Worm (Caenorhabditis elegans): ENCODE data around the gene flp-5.

flp-5 gene

ce11 chrX:8563663-8564450 is 35.8 kb downstream of the flp-5 start (continued):
- TF ChIP-seq nhr-43 (tag; optimal IDR thresholded peaks at IDR 0.05; ENCODE audit: poor library complexity, severe bottlenecking) (peak; percentile 4), nhr-76 (tag; optimal IDR thresholded peaks at IDR 0.05) (no peak)

DNA sequence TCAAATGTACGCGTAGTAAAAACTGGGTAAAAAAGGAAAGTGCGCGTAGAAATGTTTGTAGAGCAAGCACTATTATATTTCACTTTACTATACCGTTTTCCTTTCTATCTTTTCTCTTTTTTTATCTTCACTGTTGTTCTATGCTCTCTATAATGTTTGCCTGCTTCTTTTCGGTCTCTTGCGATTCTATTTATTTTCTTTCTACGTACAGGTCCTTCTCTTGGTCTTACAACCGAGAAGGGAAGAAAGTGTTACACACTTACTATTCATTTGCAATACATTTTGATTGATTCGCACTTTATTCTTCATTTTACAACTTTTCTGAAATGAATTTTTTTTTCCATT is 36.4 kb downstream of the flp-5 start:
- no peak for TF ChIP-seq ZK546.5 (tag; optimal IDR thresholded peaks at IDR 0.05)
- peak; percentile 89 for TF ChIP-seq pha-4 (tag; optimal IDR thresholded peaks at IDR 0.05)
- no peak for TF ChIP-seq fkh-10 (GFP tag; optimal IDR thresholded peaks at IDR 0.05)
- TF ChIP-seq lsy-12 (tag; optimal IDR thresholded peaks at IDR 0.05): no peak
- TF ChIP-seq elt-2 (tag; optimal IDR thresholded peaks at IDR 0.05): peak; percentile 23
- TF ChIP-seq hmg-11 (tag; optimal IDR thresholded peaks at IDR 0.05): no peak

DNA sequence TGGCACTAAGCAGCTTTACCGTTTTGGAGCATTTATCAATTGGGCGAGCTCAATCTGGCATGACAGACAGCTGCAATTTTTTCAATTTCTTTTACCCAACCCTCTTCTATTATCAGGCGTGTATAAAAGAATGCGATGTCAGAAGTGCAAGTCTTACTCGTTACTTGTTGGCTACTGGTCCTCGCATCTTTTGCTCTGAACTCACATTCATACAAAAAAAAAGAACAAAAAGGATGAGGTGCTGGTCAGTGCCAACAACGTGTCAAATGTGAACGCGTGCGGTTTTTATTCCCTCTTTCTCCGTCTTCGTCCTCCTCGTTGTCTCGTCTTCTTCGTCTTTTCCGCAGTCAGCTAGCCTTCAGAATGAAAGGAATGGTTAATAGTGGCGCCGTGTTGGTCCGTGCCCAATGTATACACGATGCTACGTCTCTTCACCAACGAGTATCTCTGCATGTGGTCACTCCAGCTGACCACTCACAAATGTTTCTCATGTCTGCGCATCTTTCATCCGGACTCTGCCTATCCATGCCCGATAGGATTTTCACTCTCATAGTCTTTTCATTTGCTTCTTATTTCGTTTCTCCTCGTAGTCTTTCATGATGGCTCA is 37.9 kb downstream of the flp-5 start:
- TF ChIP-seq nfya-1 (tag; optimal IDR thresholded peaks at IDR 0.05; ENCODE audit: insufficient read depth) (peak; percentile 84), ztf-4 (tag; optimal IDR thresholded peaks at IDR 0.05) (no peak), nhr-28 (tag; optimal IDR thresholded peaks at IDR 0.05) (no peak), nhr-23 (tag; optimal IDR thresholded peaks at IDR 0.05) (peak; percentile 2), sea-2 (GFP tag; optimal IDR thresholded peaks at IDR 0.05) (peak; percentile 4), hmg-11 (tag; optimal IDR thresholded peaks at IDR 0.05) (peak; percentile 44), lin-39 (tag; optimal IDR thresholded peaks at IDR 0.05) (peak; percentile 67), nhr-12 (tag; optimal IDR thresholded peaks at IDR 0.05) (no peak)

DNA sequence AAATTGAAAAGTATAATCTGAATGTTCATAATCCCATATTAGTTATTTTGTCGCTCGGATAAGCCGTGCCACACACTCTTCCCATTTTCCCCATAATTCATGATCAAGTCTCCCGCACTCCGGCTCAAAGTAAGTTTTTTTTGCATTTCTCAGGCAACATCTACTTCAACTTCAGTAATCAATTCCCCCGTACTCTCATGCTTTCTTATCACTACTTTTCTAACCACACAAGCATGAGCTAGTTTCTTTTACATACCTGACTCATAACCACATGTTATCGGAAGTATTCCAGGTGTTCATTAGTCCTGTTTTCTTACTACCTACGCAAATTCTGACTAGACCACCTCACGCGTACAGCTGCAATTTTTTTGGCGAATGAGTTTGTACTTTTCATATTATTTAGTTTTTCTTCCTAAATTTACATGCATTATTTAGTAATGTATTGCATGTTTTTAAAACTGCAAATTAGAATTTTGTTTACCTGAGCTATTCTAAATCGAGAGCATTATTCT is 38.5 kb downstream of the flp-5 start:
- no peak for TF ChIP-seq ceh-9 (tag; optimal IDR thresholded peaks at IDR 0.05)
- TF ChIP-seq lsy-12 (tag; optimal IDR thresholded peaks at IDR 0.05): no peak
- TF ChIP-seq elt-2 (tag; optimal IDR thresholded peaks at IDR 0.05): no peak
- TF ChIP-seq ama-1 (optimal IDR thresholded peaks at IDR 0.05): no peak
- no peak for TF ChIP-seq R02D3.7 (tag; optimal IDR thresholded peaks at IDR 0.05)
- no peak for TF ChIP-seq nhr-25 (tag; optimal IDR thresholded peaks at IDR 0.05)
- TF ChIP-seq ceh-82 (tag; optimal IDR thresholded peaks at IDR 0.05): no peak
- TF ChIP-seq mdl-1 (tag; optimal IDR thresholded peaks at IDR 0.05): no peak
- TF ChIP-seq ZK546.5 (tag; optimal IDR thresholded peaks at IDR 0.05): no peak
- no peak for TF ChIP-seq daf-12 (tag; optimal IDR thresholded peaks at IDR 0.05)
- no peak for TF ChIP-seq eor-1 (tag; optimal IDR thresholded peaks at IDR 0.05)
- no peak for TF ChIP-seq nhr-28 (tag; optimal IDR thresholded peaks at IDR 0.05)

- TF ChIP-seq unc-62 (GFP tag; optimal IDR thresholded peaks at IDR 0.05): peak; percentile 18
- TF ChIP-seq elt-3 (tag; optimal IDR thresholded peaks at IDR 0.05): peak in 1 of 3 experiments; percentile 6
- TF ChIP-seq elt-2 (tag; optimal IDR thresholded peaks at IDR 0.05): peak; percentile 96
- TF ChIP-seq lsy-12 (tag; optimal IDR thresholded peaks at IDR 0.05): no peak
Measured at ce11 chrX:8567166-8567565, 39.1 kb downstream of the flp-5 start.

DNA sequence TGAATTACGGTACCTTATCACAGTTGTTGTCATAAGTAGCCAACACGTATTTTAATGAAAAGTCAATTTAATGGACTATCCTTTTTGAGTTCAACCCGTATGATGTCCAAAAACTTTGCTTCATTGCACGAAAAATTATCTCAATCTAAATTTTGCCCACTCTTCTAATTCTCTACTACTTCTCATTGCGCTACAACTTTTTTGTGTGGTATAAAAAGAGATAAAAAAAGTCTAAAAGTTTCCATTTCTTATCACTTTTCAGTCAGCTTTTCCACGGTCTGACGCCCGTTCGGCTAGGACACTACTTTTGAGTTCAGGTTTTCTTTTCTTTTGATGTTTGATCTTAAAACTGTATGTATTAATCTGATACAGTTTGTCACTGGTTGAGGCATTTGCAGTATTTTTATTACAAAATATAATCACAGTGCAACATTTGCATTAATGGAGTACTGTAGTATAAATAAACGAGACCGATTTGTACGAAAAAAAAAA is 39.8 kb downstream of the flp-5 start:
- TF ChIP-seq elt-2 (tag; optimal IDR thresholded peaks at IDR 0.05): peak; percentile 38
- TF ChIP-seq pqm-1 (tag; optimal IDR thresholded peaks at IDR 0.05): no peak

DNA sequence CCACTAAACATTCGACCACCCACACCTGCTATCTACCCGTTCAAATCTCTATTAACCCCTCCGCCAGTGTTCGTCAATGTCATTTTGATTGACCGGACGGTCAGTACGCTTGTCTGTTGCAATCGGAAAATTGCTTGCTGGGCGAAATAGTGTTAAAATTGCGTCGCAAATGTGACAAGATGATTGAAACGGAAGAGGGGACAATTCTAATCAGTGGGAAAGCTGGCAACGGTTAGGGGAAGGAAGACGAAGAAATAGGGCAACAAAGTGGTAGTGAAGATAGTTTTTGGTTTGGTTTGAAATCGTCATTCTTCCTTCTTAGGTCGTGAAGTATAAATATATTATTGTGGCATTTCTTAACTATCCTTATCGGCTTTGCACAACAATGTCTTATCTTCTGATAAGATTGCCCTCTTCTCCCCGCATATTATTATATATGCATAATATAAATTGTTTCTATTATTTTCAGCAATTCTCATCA is 40.4 kb downstream of the flp-5 start:
- TF ChIP-seq elt-2 (tag; optimal IDR thresholded peaks at IDR 0.05): peak; percentile 88
- TF ChIP-seq pha-4 (tag; optimal IDR thresholded peaks at IDR 0.05): no peak
- TF ChIP-seq skn-1 (tag; optimal IDR thresholded peaks at IDR 0.05): no peak
- TF ChIP-seq ceh-9 (tag; optimal IDR thresholded peaks at IDR 0.05): no peak
- TF ChIP-seq hmg-11 (tag; optimal IDR thresholded peaks at IDR 0.05): no peak
- TF ChIP-seq nhr-237 (tag; optimal IDR thresholded peaks at IDR 0.05): no peak
- no peak for TF ChIP-seq ama-1 (optimal IDR thresholded peaks at IDR 0.05)
- no peak for TF ChIP-seq egl-27 (tag; optimal IDR thresholded peaks at IDR 0.05)
- no peak for TF ChIP-seq fkh-10 (GFP tag; optimal IDR thresholded peaks at IDR 0.05)
- TF ChIP-seq nhr-23 (tag; optimal IDR thresholded peaks at IDR 0.05): peak; percentile 48
- peak; percentile 51 for TF ChIP-seq jun-1 (tag; optimal IDR thresholded peaks at IDR 0.05)
- TF ChIP-seq nfya-1 (tag; optimal IDR thresholded peaks at IDR 0.05; ENCODE audit: insufficient read depth): no peak
- TF ChIP-seq R02D3.7 (tag; optimal IDR thresholded peaks at IDR 0.05): no peak
- peak; percentile 31 for TF ChIP-seq pqm-1 (tag; optimal IDR thresholded peaks at IDR 0.05)
- TF ChIP-seq nhr-76 (tag; optimal IDR thresholded peaks at IDR 0.05): no peak
- no peak for TF ChIP-seq ceh-28 (tag; optimal IDR thresholded peaks at IDR 0.05)
- no peak for TF ChIP-seq nhr-12 (tag; optimal IDR thresholded peaks at IDR 0.05)
- TF ChIP-seq elt-3 (tag; optimal IDR thresholded peaks at IDR 0.05): no peak
- no peak for TF ChIP-seq snpc-4 (tag; optimal IDR thresholded peaks at IDR 0.05)
- TF ChIP-seq mml-1 (tag; optimal IDR thresholded peaks at IDR 0.05): no peak
- no peak for TF ChIP-seq tbx-2 (tag; optimal IDR thresholded peaks at IDR 0.05)
- TF ChIP-seq fos-1 (tag; optimal IDR thresholded peaks at IDR 0.05): no peak
- TF ChIP-seq ZK546.5 (tag; optimal IDR thresholded peaks at IDR 0.05): no peak
- no peak for TF ChIP-seq aly-2 (tag; optimal IDR thresholded peaks at IDR 0.05)
- TF ChIP-seq daf-12 (tag; optimal IDR thresholded peaks at IDR 0.05): no peak
